Worm (Caenorhabditis elegans) whole organism, midembryonic: Measurements from ENCODE around the gene ZK643.5.

Source experiments
- flt-1 ChIP-seq: fragments of 200-800 bp; sonication (Bioruptor generic); IDR thresholded peaks from 2 replicates; pipeline ENCODE4 v1.3.6; 2022; ENCODE audit warnings: missing genetic modification characterization, missing compliant biosample characterization
- klf-2 ChIP-seq: fragments of 200-800 bp; sonication (Bioruptor generic); conservative IDR thresholded peaks from 2 replicates; pipeline ENCODE4 v1.3.6; 2022; ENCODE audit warnings: missing genetic modification reagents, missing genetic modification characterization, missing compliant biosample characterization
- tab-1 ChIP-seq: fragments of 200-800 bp; sonication (Bioruptor generic); IDR thresholded peaks from 2 replicates; pipeline ENCODE4 v1.3.6; 2022; ENCODE audit warnings: missing genetic modification characterization, missing compliant biosample characterization
- ztf-23 ChIP-seq: fragments of 200-800 bp; sonication (Bioruptor generic); IDR thresholded peaks from 2 replicates; pipeline ENCODE4 v1.3.6; 2022; ENCODE audit warnings: missing genetic modification reagents, missing genetic modification characterization, missing compliant biosample characterization

DNA sequence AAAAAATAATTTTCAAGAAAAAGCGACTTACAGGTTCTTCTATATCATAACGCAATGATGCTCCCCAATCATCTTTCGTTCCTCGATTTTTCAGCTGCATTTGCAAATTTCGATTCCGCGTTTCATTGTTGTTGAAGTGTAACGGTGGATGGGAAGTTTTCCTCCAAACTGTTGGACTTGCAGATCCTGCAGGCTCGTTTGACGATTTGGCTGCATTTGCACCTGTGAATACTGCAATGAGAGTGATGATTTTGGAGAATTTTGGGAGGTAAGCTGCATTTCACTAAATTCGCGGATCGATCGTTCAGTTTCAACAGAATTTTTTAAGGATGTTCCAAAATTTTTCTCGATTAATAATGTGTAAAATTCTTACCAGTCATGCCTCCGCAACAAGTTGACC lies 24.9 kb upstream of the ZK643.5 start:
- no peak for TF ChIP-seq flt-1 (GFP tag; lab: Robert Waterston, UW)
- no peak for TF ChIP-seq ztf-23 (GFP tag; lab: Robert Waterston, UW)
- no peak for TF ChIP-seq klf-2
- no peak for TF ChIP-seq tab-1
